Worm (Caenorhabditis elegans): Measurements from ENCODE around the gene epic-3.
A peak's percentile ranks its signal among the peaks of the same experiment; 100 is the strongest.

epic-3 gene

ce11 chrIV:1724283-1724682, at the start of gene epic-3:
TSS of gene epic-3 (minus strand) at chrIV:1724383.
- no peak for TF ChIP-seq hmg-4 (GFP tag; optimal IDR thresholded peaks at IDR 0.05)
- no peak for TF ChIP-seq ets-7 (tag; optimal IDR thresholded peaks at IDR 0.05)
- TF ChIP-seq tbx-11 (GFP tag; IDR thresholded peaks at IDR 0.05) = no peak
- TF ChIP-seq hnd-1 (tag; optimal IDR thresholded peaks at IDR 0.05) = no peak
- no peak for TF ChIP-seq scrt-1 (GFP tag; IDR thresholded peaks at IDR 0.05)
- no peak for TF ChIP-seq B0310.2 (tag; optimal IDR thresholded peaks at IDR 0.05)
- TF ChIP-seq sea-1 (GFP tag; conservative IDR thresholded peaks at IDR 0.05) = no peak
- TF ChIP-seq ama-1 (optimal IDR thresholded peaks at IDR 0.05) = no peak
- no peak for TF ChIP-seq tra-4 (tag; optimal IDR thresholded peaks at IDR 0.05)
- no peak for TF ChIP-seq tbx-37 (GFP tag; conservative IDR thresholded peaks at IDR 0.05)
- no peak for TF ChIP-seq ceh-13 (GFP tag; optimal IDR thresholded peaks at IDR 0.05)
- TF ChIP-seq pes-1 (GFP tag; IDR thresholded peaks at IDR 0.05) = no peak
- TF ChIP-seq ceh-36 (tag; optimal IDR thresholded peaks at IDR 0.05) = no peak
- TF ChIP-seq F13C5.2 (tag; optimal IDR thresholded peaks at IDR 0.05) = no peak

- TF ChIP-seq F13C5.2 (tag; optimal IDR thresholded peaks at IDR 0.05) = no peak
These were observed 47.7 kb upstream of the epic-3 start, which contains the start of gene Y41D4A.1 for ce11 chrIV:1771843-1772242. TSS of gene Y41D4A.1 (plus strand) at chrIV:1772143.

ce11 chrIV:1769074-1769473, 44.9 kb upstream of the epic-3 start:
- TF ChIP-seq aly-1 (tag; optimal IDR thresholded peaks at IDR 0.05) (peak; percentile 75), hmg-4 (GFP tag; optimal IDR thresholded peaks at IDR 0.05) (peak; percentile 47), sea-1 (GFP tag; conservative IDR thresholded peaks at IDR 0.05) (no peak)

ce11 chrIV:1768288-1768687, 44.1 kb upstream of the epic-3 start, which contains the start of gene col-108:
TSS of gene col-108 (plus strand) at chrIV:1768588.
- no peak for TF ChIP-seq ceh-13 (GFP tag; optimal IDR thresholded peaks at IDR 0.05)

ce11 chrIV:1765954-1766353, 41.8 kb upstream of the epic-3 start:
- no peak for TF ChIP-seq tbx-11 (GFP tag; IDR thresholded peaks at IDR 0.05)
- no peak for TF ChIP-seq ceh-36 (tag; optimal IDR thresholded peaks at IDR 0.05)
- TF ChIP-seq hnd-1 (tag; optimal IDR thresholded peaks at IDR 0.05) = no peak
- TF ChIP-seq F13C5.2 (tag; optimal IDR thresholded peaks at IDR 0.05) = no peak
- no peak for TF ChIP-seq pes-1 (GFP tag; IDR thresholded peaks at IDR 0.05)
- no peak for TF ChIP-seq flt-1 (GFP tag; IDR thresholded peaks at IDR 0.05)
- TF ChIP-seq B0310.2 (tag; optimal IDR thresholded peaks at IDR 0.05) = no peak

ce11 chrIV:1763452-1763851, 39.3 kb upstream of the epic-3 start:
- TF ChIP-seq hmbx-1 (tag; optimal IDR thresholded peaks at IDR 0.05) = no peak
- TF ChIP-seq hmg-4 (GFP tag; optimal IDR thresholded peaks at IDR 0.05) = no peak
- TF ChIP-seq scrt-1 (GFP tag; IDR thresholded peaks at IDR 0.05) = no peak
- TF ChIP-seq hnd-1 (tag; optimal IDR thresholded peaks at IDR 0.05) = no peak
- no peak for TF ChIP-seq ceh-36 (tag; optimal IDR thresholded peaks at IDR 0.05)
- TF ChIP-seq tbx-11 (GFP tag; IDR thresholded peaks at IDR 0.05) = no peak
- no peak for TF ChIP-seq sea-1 (GFP tag; conservative IDR thresholded peaks at IDR 0.05)
- TF ChIP-seq aly-1 (tag; optimal IDR thresholded peaks at IDR 0.05) = no peak
- TF ChIP-seq flt-1 (GFP tag; IDR thresholded peaks at IDR 0.05) = no peak
- no peak for TF ChIP-seq tbx-37 (GFP tag; conservative IDR thresholded peaks at IDR 0.05)
- no peak for TF ChIP-seq ama-1 (optimal IDR thresholded peaks at IDR 0.05)
- no peak for TF ChIP-seq ets-7 (tag; optimal IDR thresholded peaks at IDR 0.05)

- TF ChIP-seq F13C5.2 (tag; optimal IDR thresholded peaks at IDR 0.05) (no peak), hmbx-1 (tag; optimal IDR thresholded peaks at IDR 0.05) (no peak), hnd-1 (tag; optimal IDR thresholded peaks at IDR 0.05) (no peak), pes-1 (GFP tag; IDR thresholded peaks at IDR 0.05) (no peak), sea-1 (GFP tag; conservative IDR thresholded peaks at IDR 0.05) (no peak), tbx-37 (GFP tag; conservative IDR thresholded peaks at IDR 0.05) (no peak), tra-4 (tag; optimal IDR thresholded peaks at IDR 0.05) (no peak), ama-1 (optimal IDR thresholded peaks at IDR 0.05) (no peak), aly-1 (tag; optimal IDR thresholded peaks at IDR 0.05) (no peak), B0310.2 (tag; optimal IDR thresholded peaks at IDR 0.05) (no peak), flt-1 (GFP tag; IDR thresholded peaks at IDR 0.05) (no peak), ets-7 (tag; optimal IDR thresholded peaks at IDR 0.05) (no peak), scrt-1 (GFP tag; IDR thresholded peaks at IDR 0.05) (no peak)
These were observed 37.4 kb upstream of the epic-3 start, which contains the start of gene Y41D4A.7 for ce11 chrIV:1761553-1761952. TSS of gene Y41D4A.7 (minus strand) at chrIV:1761570.

ce11 chrIV:1758595-1758994, 34.4 kb upstream of the epic-3 start:
- no peak for TF ChIP-seq hnd-1 (tag; optimal IDR thresholded peaks at IDR 0.05)
- TF ChIP-seq B0310.2 (tag; optimal IDR thresholded peaks at IDR 0.05) = no peak
- TF ChIP-seq pes-1 (GFP tag; IDR thresholded peaks at IDR 0.05) = no peak
- TF ChIP-seq ets-7 (tag; optimal IDR thresholded peaks at IDR 0.05) = no peak
- TF ChIP-seq ceh-13 (GFP tag; optimal IDR thresholded peaks at IDR 0.05) = no peak
- TF ChIP-seq ama-1 (optimal IDR thresholded peaks at IDR 0.05) = no peak
- TF ChIP-seq F13C5.2 (tag; optimal IDR thresholded peaks at IDR 0.05) = no peak
- TF ChIP-seq hmbx-1 (tag; optimal IDR thresholded peaks at IDR 0.05) = no peak
- no peak for TF ChIP-seq scrt-1 (GFP tag; IDR thresholded peaks at IDR 0.05)
- no peak for TF ChIP-seq flt-1 (GFP tag; IDR thresholded peaks at IDR 0.05)
- no peak for TF ChIP-seq sea-1 (GFP tag; conservative IDR thresholded peaks at IDR 0.05)
- TF ChIP-seq tbx-37 (GFP tag; conservative IDR thresholded peaks at IDR 0.05) = no peak
- no peak for TF ChIP-seq ceh-36 (tag; optimal IDR thresholded peaks at IDR 0.05)
- TF ChIP-seq tbx-11 (GFP tag; IDR thresholded peaks at IDR 0.05) = no peak

ce11 chrIV:1753481-1753880, 29.3 kb upstream of the epic-3 start, which contains the start of gene Y41D4A.3:
TSS of gene Y41D4A.3 (plus strand) at chrIV:1753781.
- TF ChIP-seq flt-1 (GFP tag; IDR thresholded peaks at IDR 0.05) (no peak), B0310.2 (tag; optimal IDR thresholded peaks at IDR 0.05) (no peak), hmbx-1 (tag; optimal IDR thresholded peaks at IDR 0.05) (no peak)
